Worm (Caenorhabditis elegans): ENCODE results near the gene srx-12.

ce11 chrIV:1011776-1012175, 34.0 kb upstream of the srx-12 start:
- TF ChIP-seq T26A5.8 (tag; optimal IDR thresholded peaks at IDR 0.05) = no peak
- TF ChIP-seq fkh-3 (tag; optimal IDR thresholded peaks at IDR 0.05) = no peak
- TF ChIP-seq ama-1 (optimal IDR thresholded peaks at IDR 0.05) = no peak
- TF ChIP-seq ama-1 (GFP tag; optimal IDR thresholded peaks at IDR 0.05) = no peak

All from whole organism, young adult.